Fruit fly (Drosophila melanogaster) whole organism, prepupa: ENCODE data around the gene Ubi-p5E.

Experiments
- Blimp-1 ChIP-seq: fragments of 200-800 bp; sonication (Bioruptor generic); optimal IDR thresholded peaks from 3 replicates; lab custom pipeline; 2017; ENCODE audit warnings: missing biosample characterization, missing genetic modification characterization, mild to moderate bottlenecking, moderate library complexity, missing genetic modification reagents
- CG10631 ChIP-seq: fragments of 200-800 bp; sonication (Bioruptor generic); optimal IDR thresholded peaks from 2 replicates; lab custom pipeline; 2016; ENCODE audit warnings: missing biosample characterization, missing genetic modification characterization
- CG10669 ChIP-seq: fragments of 200-800 bp; sonication (Bioruptor generic); optimal IDR thresholded peaks from 3 replicates; lab custom pipeline; 2018; ENCODE audit warnings: missing biosample characterization, mild to moderate bottlenecking, missing genetic modification characterization, moderate library complexity
- CG11762 ChIP-seq: fragments of 200-800 bp; sonication (Bioruptor generic); optimal IDR thresholded peaks from 3 replicates; lab custom pipeline; 2016; ENCODE audit warnings: missing biosample characterization, missing genetic modification characterization; ENCODE audit not compliant: insufficient read depth
- CG11902 ChIP-seq: fragments of 200-800 bp; sonication (Bioruptor generic); optimal IDR thresholded peaks from 3 replicates; lab custom pipeline; 2016; ENCODE audit warnings: missing biosample characterization, missing genetic modification characterization
- CG15336 ChIP-seq: fragments of 200-800 bp; sonication (Bioruptor generic); IDR thresholded peaks from 2 replicates; pipeline ENCODE4 v1.3.6; 2022; ENCODE audit warnings: missing biosample characterization, missing genetic modification characterization
- CG1621 ChIP-seq: fragments of 200-800 bp; sonication (Bioruptor generic); optimal IDR thresholded peaks from 3 replicates; lab custom pipeline; 2018; ENCODE audit warnings: missing biosample characterization, mild to moderate bottlenecking, missing genetic modification characterization
- CG16779 ChIP-seq: fragments of 200-800 bp; sonication (Bioruptor generic); optimal IDR thresholded peaks from 3 replicates; lab custom pipeline; 2017; ENCODE audit warnings: missing biosample characterization, mild to moderate bottlenecking, missing genetic modification characterization
- CG3032 ChIP-seq: fragments of 200-800 bp; optimal IDR thresholded peaks from 2 replicates; lab custom pipeline; 2019; ENCODE audit warnings: missing biosample characterization, mild to moderate bottlenecking, missing genetic modification characterization, moderate library complexity
- CG31627 ChIP-seq: fragments of 200-800 bp; sonication (Bioruptor generic); optimal IDR thresholded peaks from 3 replicates; lab custom pipeline; 2016; ENCODE audit warnings: missing biosample characterization, missing genetic modification characterization
- CG32006 ChIP-seq: fragments of 200-800 bp; sonication (Bioruptor generic); optimal IDR thresholded peaks from 3 replicates; lab custom pipeline; 2017; ENCODE audit warnings: missing biosample characterization, mild to moderate bottlenecking, missing genetic modification characterization
- CG34406 ChIP-seq: fragments of 200-800 bp; sonication (Bioruptor generic); optimal IDR thresholded peaks from 3 replicates; lab custom pipeline; 2016; ENCODE audit warnings: missing biosample characterization, missing genetic modification characterization
- CG3919 ChIP-seq: fragments of 200-800 bp; sonication (Bioruptor generic); optimal IDR thresholded peaks from 3 replicates; lab custom pipeline; 2016; ENCODE audit warnings: missing biosample characterization, missing genetic modification characterization
- CG4318 ChIP-seq: fragments of 200-800 bp; sonication (Bioruptor generic); optimal IDR thresholded peaks from 3 replicates; lab custom pipeline; 2017; ENCODE audit warnings: missing biosample characterization, mild to moderate bottlenecking, missing genetic modification characterization
- CG6163 ChIP-seq: fragments of 200-800 bp; sonication (Bioruptor generic); IDR thresholded peaks from 3 replicates; pipeline ENCODE4 v1.3.6; 2022; ENCODE audit warnings: missing biosample characterization, missing genetic modification characterization
- CG6276 ChIP-seq: fragments of 200-800 bp; sonication (Bioruptor generic); optimal IDR thresholded peaks from 2 replicates; lab custom pipeline; 2017; ENCODE audit warnings: missing biosample characterization, mild to moderate bottlenecking, missing genetic modification characterization
- CG6792 ChIP-seq: fragments of 200-800 bp; sonication (Bioruptor generic); optimal IDR thresholded peaks from 3 replicates; lab custom pipeline; 2016; ENCODE audit warnings: missing biosample characterization, missing genetic modification characterization
- CG6808 ChIP-seq: fragments of 200-800 bp; sonication (Bioruptor generic); optimal IDR thresholded peaks from 3 replicates; lab custom pipeline; 2017; ENCODE audit warnings: missing biosample characterization, missing genetic modification characterization, mild to moderate bottlenecking, moderate library complexity, missing genetic modification reagents
- CG6854 ChIP-seq: fragments of 200-800 bp; sonication (Bioruptor generic); optimal IDR thresholded peaks from 2 replicates; lab custom pipeline; 2017; ENCODE audit warnings: missing biosample characterization, mild to moderate bottlenecking, missing genetic modification characterization
- CG7368 ChIP-seq: fragments of 200-800 bp; sonication (Bioruptor generic); optimal IDR thresholded peaks from 3 replicates; lab custom pipeline; 2016; ENCODE audit warnings: missing biosample characterization, missing genetic modification characterization
- CG9139 ChIP-seq: fragments of 200-800 bp; sonication (Bioruptor generic); optimal IDR thresholded peaks from 3 replicates; lab custom pipeline; 2017; ENCODE audit warnings: missing biosample characterization, mild to moderate bottlenecking, missing genetic modification characterization
- Eip75B ChIP-seq: fragments of 200-800 bp; sonication (Bioruptor generic); optimal IDR thresholded peaks from 3 replicates; lab custom pipeline; 2016; ENCODE audit warnings: missing biosample characterization, missing genetic modification characterization
- Eip78C ChIP-seq: fragments of 200-800 bp; sonication (Bioruptor generic); peaks from one replicate; lab custom pipeline; 2016; ENCODE audit warnings: missing biosample characterization, missing genetic modification characterization
- Ets96B ChIP-seq: fragments of 200-800 bp; optimal IDR thresholded peaks from 2 replicates; lab custom pipeline; 2019; ENCODE audit warnings: missing biosample characterization, mild to moderate bottlenecking, missing genetic modification characterization, moderate library complexity
- Hr39 ChIP-seq: fragments of 200-800 bp; sonication (Bioruptor generic); optimal IDR thresholded peaks from 2 replicates; lab custom pipeline; 2016; ENCODE audit warnings: missing biosample characterization, missing genetic modification characterization
- Hr4 ChIP-seq: fragments of 200-800 bp; sonication (Bioruptor generic); optimal IDR thresholded peaks from 3 replicates; lab custom pipeline; 2016; ENCODE audit warnings: missing biosample characterization, missing genetic modification characterization
- Lpt ChIP-seq: fragments of 200-800 bp; sonication (Bioruptor generic); optimal IDR thresholded peaks from 3 replicates; lab custom pipeline; 2016; ENCODE audit warnings: missing biosample characterization, missing genetic modification characterization
- Met ChIP-seq: fragments of 200-800 bp; sonication (Bioruptor generic); optimal IDR thresholded peaks from 3 replicates; lab custom pipeline; 2016; ENCODE audit warnings: missing biosample characterization, missing genetic modification characterization
- OdsH ChIP-seq: fragments of 200-800 bp; sonication (Bioruptor generic); optimal IDR thresholded peaks from 3 replicates; lab custom pipeline; 2016; ENCODE audit warnings: missing biosample characterization, missing genetic modification characterization
- Smox ChIP-seq: fragments of 200-800 bp; sonication (Bioruptor generic); optimal IDR thresholded peaks from 3 replicates; lab custom pipeline; 2016; ENCODE audit warnings: missing biosample characterization, missing genetic modification characterization
- Sox102F ChIP-seq: fragments of 200-800 bp; sonication (Bioruptor generic); optimal IDR thresholded peaks from 2 replicates; lab custom pipeline; 2016; ENCODE audit warnings: missing biosample characterization, mild to moderate bottlenecking, missing genetic modification characterization
- Sox14 ChIP-seq: fragments of 200-800 bp; sonication (Bioruptor generic); optimal IDR thresholded peaks from 3 replicates; lab custom pipeline; 2016; ENCODE audit warnings: missing biosample characterization, missing genetic modification characterization
- Sox15 ChIP-seq: fragments of 200-800 bp; sonication (Bioruptor generic); optimal IDR thresholded peaks from 3 replicates; lab custom pipeline; 2016; ENCODE audit warnings: missing biosample characterization, missing genetic modification characterization
- achi ChIP-seq: fragments of 200-800 bp; sonication (Bioruptor generic); optimal IDR thresholded peaks from 3 replicates; lab custom pipeline; 2016; ENCODE audit warnings: missing biosample characterization, missing genetic modification characterization
- acj6 ChIP-seq: fragments of 200-800 bp; sonication (Bioruptor generic); optimal IDR thresholded peaks from 3 replicates; lab custom pipeline; 2016; ENCODE audit warnings: missing biosample characterization, missing genetic modification characterization
- cyc ChIP-seq: fragments of 200-800 bp; sonication (Bioruptor generic); optimal IDR thresholded peaks from 3 replicates; lab custom pipeline; 2016; ENCODE audit warnings: missing biosample characterization, missing genetic modification characterization
- dac ChIP-seq: fragments of 200-800 bp; sonication (Bioruptor generic); optimal IDR thresholded peaks from 2 replicates; lab custom pipeline; 2017; ENCODE audit warnings: missing biosample characterization, mild to moderate bottlenecking, missing genetic modification characterization
- eg ChIP-seq: fragments of 200-800 bp; sonication (Bioruptor generic); IDR thresholded peaks from 3 replicates; pipeline ENCODE4 v1.3.6; 2022; ENCODE audit warnings: missing biosample characterization, missing genetic modification characterization
- esn ChIP-seq: fragments of 200-800 bp; sonication (Bioruptor generic); optimal IDR thresholded peaks from 2 replicates; lab custom pipeline; 2016; ENCODE audit warnings: missing biosample characterization, mild to moderate bottlenecking, missing genetic modification characterization, moderate library complexity
- fd59A ChIP-seq: fragments of 200-800 bp; sonication (Bioruptor generic); optimal IDR thresholded peaks from 2 replicates; lab custom pipeline; 2017; ENCODE audit warnings: missing biosample characterization, mild to moderate bottlenecking, missing genetic modification characterization, missing genetic modification reagents
- fd85E ChIP-seq: fragments of 200-800 bp; sonication (Bioruptor generic); optimal IDR thresholded peaks from 3 replicates; lab custom pipeline; 2016; ENCODE audit warnings: missing biosample characterization, missing genetic modification characterization
- lz ChIP-seq: fragments of 200-800 bp; sonication (Bioruptor generic); optimal IDR thresholded peaks from 3 replicates; lab custom pipeline; 2016; ENCODE audit warnings: missing biosample characterization, missing genetic modification characterization
- net ChIP-seq: fragments of 200-800 bp; sonication (Bioruptor generic); optimal IDR thresholded peaks from 3 replicates; lab custom pipeline; 2016; ENCODE audit warnings: missing biosample characterization, missing genetic modification characterization
- salr ChIP-seq, 2 experiments: fragments of 200-800 bp; sonication (Bioruptor generic); optimal IDR thresholded peaks; 3 replicates each; lab custom pipeline; 2016 to 2018; ENCODE audit warnings: missing biosample characterization in 2 of 2, missing genetic modification characterization in 2 of 2, mild to moderate bottlenecking in 1 of 2
- spab ChIP-seq: fragments of 200-800 bp; sonication (Bioruptor generic); optimal IDR thresholded peaks from 2 replicates; lab custom pipeline; 2017; ENCODE audit warnings: missing biosample characterization, mild to moderate bottlenecking, missing genetic modification characterization, missing genetic modification reagents
- ss ChIP-seq, 2 experiments: fragments of 200-800 bp; sonication (Bioruptor generic); optimal IDR thresholded peaks; 2 replicates in 1 of 2; 3 replicates in 1 of 2; lab custom pipeline; 2017 to 2018; ENCODE audit warnings: mild to moderate bottlenecking in 2 of 2, missing biosample characterization in 2 of 2, missing genetic modification characterization in 2 of 2, moderate library complexity in 1 of 2
- svp ChIP-seq: fragments of 200-800 bp; sonication (Bioruptor generic); peaks from one replicate; lab custom pipeline; 2016; ENCODE audit warnings: missing biosample characterization, missing genetic modification characterization
- topi ChIP-seq: fragments of 200-800 bp; sonication (Bioruptor generic); optimal IDR thresholded peaks from 3 replicates; lab custom pipeline; 2016; ENCODE audit warnings: missing biosample characterization, missing genetic modification characterization
- vri ChIP-seq: fragments of 200-800 bp; sonication (Bioruptor generic); optimal IDR thresholded peaks from 3 replicates; lab custom pipeline; 2016; ENCODE audit warnings: missing biosample characterization, mild to moderate bottlenecking, missing genetic modification characterization

Gene Ubi-p5E

DNA sequence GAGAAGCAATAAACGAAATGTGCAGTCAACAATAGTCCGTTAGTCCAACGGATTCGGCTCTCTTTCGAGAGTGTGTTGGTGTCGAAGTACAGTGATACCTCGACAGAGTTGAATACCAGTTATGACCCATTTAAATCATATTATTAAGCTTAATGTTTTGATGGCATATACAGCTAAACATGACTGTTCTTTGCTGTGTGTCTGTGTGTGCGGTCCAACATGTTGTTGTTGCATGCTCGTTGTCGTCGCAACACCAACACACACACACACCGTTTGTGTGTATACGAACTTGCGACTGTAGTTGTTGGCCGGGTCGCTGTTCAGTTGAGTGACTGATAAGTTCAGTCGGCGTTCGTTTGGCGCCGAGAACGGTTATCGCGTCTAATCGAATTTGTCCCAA lies 29.4 kb upstream of the Ubi-p5E start, which contains the start of gene CG15894 (continued):
- no peak for TF ChIP-seq salr (GFP tag; optimal IDR thresholded peaks at IDR 0.05; lab: Kevin White, UChicago)
- no peak for TF ChIP-seq CG16779
- TF ChIP-seq Blimp-1 (GFP tag; lab: Kevin White, UChicago): no peak
- peak; percentile 0 for TF ChIP-seq Hr4 (GFP tag; lab: Kevin White, UChicago)
- no peak for TF ChIP-seq CG9139
- no peak for TF ChIP-seq net (GFP tag; lab: Kevin White, UChicago)
- no peak for TF ChIP-seq CG11902 (GFP tag; lab: Kevin White, UChicago)

DNA sequence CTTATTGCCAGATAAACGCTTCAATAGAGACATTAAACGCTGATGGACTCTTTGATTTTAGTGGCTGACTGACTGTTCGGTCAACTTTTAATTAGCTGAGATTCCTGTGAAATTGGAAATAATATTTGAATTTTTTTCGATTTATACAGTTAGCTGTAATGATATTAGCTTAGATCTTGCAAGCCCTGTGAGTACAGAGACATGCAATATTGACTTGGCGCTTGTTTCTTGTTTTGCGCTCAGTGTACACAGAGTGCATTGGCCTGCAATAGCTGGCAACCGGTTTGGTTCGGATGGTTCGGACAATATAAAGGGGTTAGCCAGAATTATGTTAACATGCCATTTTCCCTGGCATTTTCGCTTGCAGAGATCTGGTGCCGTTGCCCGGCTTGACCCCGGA lies 25.9 kb upstream of the Ubi-p5E start:
- peak; percentile 42 for TF ChIP-seq Eip75B (GFP tag; lab: Kevin White, UChicago)
- peak; percentile 22 for TF ChIP-seq Sox102F (GFP tag; lab: Kevin White, UChicago)
- TF ChIP-seq lz (GFP tag; lab: Kevin White, UChicago): peak; percentile 25
- TF ChIP-seq CG10631 (GFP tag; lab: Kevin White, UChicago): peak; percentile 25
- TF ChIP-seq Ets96B (tag; lab: Kevin White, UChicago): no peak
- peak; percentile 26 for TF ChIP-seq CG31627 (GFP tag; lab: Kevin White, UChicago)
- no peak for TF ChIP-seq fd59A (GFP tag; lab: Kevin White, UChicago)
- TF ChIP-seq svp: peak; percentile 70
- TF ChIP-seq esn (GFP tag; lab: Kevin White, UChicago): peak; percentile 65
- no peak for TF ChIP-seq CG1621
- TF ChIP-seq CG15336: peak; percentile 52; the same call in 1 of the 2 replicates
- TF ChIP-seq ss (GFP tag; optimal IDR thresholded peaks at IDR 0.05; lab: Kevin White, UChicago): no peak
- no peak for TF ChIP-seq CG10669 (GFP tag; lab: Kevin White, UChicago)
- TF ChIP-seq spab (GFP tag; lab: Kevin White, UChicago): no peak
- no peak for TF ChIP-seq CG6854
- TF ChIP-seq acj6 (GFP tag; lab: Kevin White, UChicago): peak; percentile 26
- TF ChIP-seq vri (GFP tag; lab: Kevin White, UChicago): peak; percentile 34
- peak; percentile 54 for TF ChIP-seq OdsH (GFP tag; lab: Kevin White, UChicago)
- TF ChIP-seq CG3919: peak; percentile 54
- peak; percentile 12 for TF ChIP-seq Sox14 (GFP tag; lab: Kevin White, UChicago)
- no peak for TF ChIP-seq CG3032 (tag; lab: Kevin White, UChicago)
- TF ChIP-seq CG32006 (GFP tag; lab: Kevin White, UChicago): peak; percentile 37
- TF ChIP-seq CG11902 (GFP tag; lab: Kevin White, UChicago): peak; percentile 3
- TF ChIP-seq CG34406 (GFP tag; lab: Kevin White, UChicago): peak; percentile 13
- TF ChIP-seq CG11762 (GFP tag; lab: Kevin White, UChicago): no peak
- peak; percentile 36 for TF ChIP-seq achi (GFP tag; lab: Kevin White, UChicago)
- TF ChIP-seq CG6808 (GFP tag; lab: Kevin White, UChicago): no peak
- TF ChIP-seq Hr4 (GFP tag; lab: Kevin White, UChicago): peak; percentile 20
- no peak for TF ChIP-seq CG9139
- TF ChIP-seq Blimp-1 (GFP tag; lab: Kevin White, UChicago): no peak
- peak; percentile 41 for TF ChIP-seq Smox (GFP tag; lab: Kevin White, UChicago)
- peak; percentile 51 for TF ChIP-seq Lpt (GFP tag; lab: Kevin White, UChicago)
- peak; percentile 9 for TF ChIP-seq CG6276 (GFP tag; lab: Kevin White, UChicago)
- no peak for TF ChIP-seq dac (GFP tag; lab: Kevin White, UChicago)
- TF ChIP-seq CG7368 (GFP tag; lab: Kevin White, UChicago): no peak
- peak; percentile 53 for TF ChIP-seq Hr39
- no peak for TF ChIP-seq fd85E
- TF ChIP-seq Sox15 (GFP tag; lab: Kevin White, UChicago): no peak
- TF ChIP-seq cyc (GFP tag; lab: Kevin White, UChicago): peak; percentile 38
- peak; percentile 52 for TF ChIP-seq topi (GFP tag; lab: Kevin White, UChicago)
- TF ChIP-seq salr (GFP tag; optimal IDR thresholded peaks at IDR 0.05; lab: Kevin White, UChicago): peak in 1 of 2 experiments; percentile 8
- peak; percentile 84 for TF ChIP-seq Eip78C
- peak; percentile 25 for TF ChIP-seq CG6792 (GFP tag; lab: Kevin White, UChicago)
- TF ChIP-seq CG6163: peak; percentile 26; the same call in 1 of the 3 replicates
- TF ChIP-seq eg (GFP tag; lab: Robert Waterston, UW): 0 out of 3 replicates have a peak, but pooled peaks have one; percentile 9
- TF ChIP-seq Met: peak; percentile 63
- no peak for TF ChIP-seq CG4318 (GFP tag; lab: Kevin White, UChicago)
